Worm (Caenorhabditis elegans): ENCODE measurements around the gene cgt-1.
"Not testable (repeated sequence)": the region's sequence is repeated elsewhere in the genome, so short reads cannot be mapped to it uniquely, and the experiment has no call there.

cgt-1 gene

DNA sequence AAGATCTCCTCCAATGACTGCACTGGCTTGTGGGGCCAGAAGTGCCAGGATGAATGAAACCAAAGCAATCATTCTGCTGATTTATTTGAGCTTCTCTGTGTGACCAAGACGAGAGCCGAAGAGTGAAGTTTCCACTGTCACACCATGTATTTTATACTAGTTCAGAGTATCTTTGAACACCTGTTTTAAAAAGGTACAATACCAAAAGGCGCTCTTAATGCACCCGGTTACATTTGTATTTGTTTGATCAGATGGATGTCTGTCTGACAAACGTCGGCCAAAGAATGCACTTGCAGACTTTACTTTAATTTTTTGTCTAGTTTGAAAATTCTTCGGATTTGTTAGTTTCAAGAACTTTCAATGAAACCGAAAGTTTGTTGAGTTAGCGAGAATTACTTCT, 31.6 kb upstream of the cgt-1 start, which contains the start of gene F35E8.10:
Gene F35E8.10, minus strand, starts transcription at position 101 of the 400 bp plus-strand sequence.
- TF ChIP-seq ama-1 (optimal IDR thresholded peaks at IDR 0.05) (no peak), hmbx-1 (tag; optimal IDR thresholded peaks at IDR 0.05) (no peak), tbx-11 (GFP tag; IDR thresholded peaks at IDR 0.05) (no peak), hmg-4 (GFP tag; optimal IDR thresholded peaks at IDR 0.05) (no peak), ets-7 (tag; optimal IDR thresholded peaks at IDR 0.05) (no peak), hnd-1 (tag; optimal IDR thresholded peaks at IDR 0.05) (no peak), tra-4 (tag; optimal IDR thresholded peaks at IDR 0.05) (no peak), B0310.2 (tag; optimal IDR thresholded peaks at IDR 0.05) (no peak), aly-1 (tag; optimal IDR thresholded peaks at IDR 0.05) (no peak), pes-1 (GFP tag; IDR thresholded peaks at IDR 0.05) (no peak), tbx-37 (GFP tag; conservative IDR thresholded peaks at IDR 0.05) (no peak), scrt-1 (GFP tag; IDR thresholded peaks at IDR 0.05) (no peak), flt-1 (GFP tag; IDR thresholded peaks at IDR 0.05) (no peak), sea-1 (GFP tag; conservative IDR thresholded peaks at IDR 0.05) (no peak), ceh-13 (GFP tag; optimal IDR thresholded peaks at IDR 0.05) (no peak), F13C5.2 (tag; optimal IDR thresholded peaks at IDR 0.05) (no peak), ceh-36 (tag; optimal IDR thresholded peaks at IDR 0.05) (no peak)

DNA sequence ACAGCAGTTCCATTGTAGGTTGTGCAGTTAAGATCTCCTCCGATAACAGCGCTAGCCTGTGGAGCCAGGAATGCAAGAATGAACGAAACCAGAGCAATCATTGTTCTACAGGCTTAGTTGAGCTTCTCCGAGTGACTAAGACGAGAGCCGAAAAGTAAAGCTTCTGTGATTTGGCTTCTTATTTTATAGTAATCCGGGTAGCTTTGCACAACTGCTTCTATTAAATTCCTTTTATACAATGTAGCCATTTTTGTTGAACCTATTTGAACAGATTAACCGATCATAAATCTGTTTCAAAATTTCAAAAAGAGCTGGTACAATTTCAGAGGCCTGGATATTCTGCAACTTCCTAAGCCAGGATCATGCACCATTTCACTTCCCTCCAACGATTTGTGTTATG, 28.8 kb upstream of the cgt-1 start, which contains the start of gene F35E8.9:
Gene F35E8.9, minus strand, starts transcription at position 101 of the 400 bp plus-strand sequence.
- no peak for TF ChIP-seq pes-1 (GFP tag; IDR thresholded peaks at IDR 0.05)

DNA sequence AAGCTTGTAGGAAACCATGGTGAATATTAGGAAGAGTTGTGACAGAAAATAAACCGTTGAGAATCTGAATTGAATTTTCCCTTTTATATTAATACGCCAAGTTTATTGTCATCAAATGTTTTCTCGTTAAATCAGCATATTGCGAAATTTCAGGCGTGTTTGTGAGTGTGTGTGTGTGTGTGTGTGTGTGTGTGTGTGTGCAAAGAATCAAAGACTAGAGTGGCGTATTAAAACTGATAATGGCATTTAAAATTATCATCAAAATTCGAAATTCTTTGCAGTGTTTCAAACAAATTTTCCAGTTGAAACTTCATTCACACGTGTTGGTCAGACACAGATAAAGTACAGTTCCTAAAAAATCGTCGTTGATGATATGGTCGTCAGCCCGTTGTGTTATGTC, 27.3 kb upstream of the cgt-1 start, which contains the start of gene gst-38:
Gene gst-38, minus strand, starts transcription at position 152 of the 400 bp plus-strand sequence.
- TF ChIP-seq aly-1 (tag; optimal IDR thresholded peaks at IDR 0.05), result no peak
- no peak for TF ChIP-seq tra-4 (tag; optimal IDR thresholded peaks at IDR 0.05)
- TF ChIP-seq tbx-11 (GFP tag; IDR thresholded peaks at IDR 0.05), result no peak
- no peak for TF ChIP-seq B0310.2 (tag; optimal IDR thresholded peaks at IDR 0.05)
- no peak for TF ChIP-seq scrt-1 (GFP tag; IDR thresholded peaks at IDR 0.05)

DNA sequence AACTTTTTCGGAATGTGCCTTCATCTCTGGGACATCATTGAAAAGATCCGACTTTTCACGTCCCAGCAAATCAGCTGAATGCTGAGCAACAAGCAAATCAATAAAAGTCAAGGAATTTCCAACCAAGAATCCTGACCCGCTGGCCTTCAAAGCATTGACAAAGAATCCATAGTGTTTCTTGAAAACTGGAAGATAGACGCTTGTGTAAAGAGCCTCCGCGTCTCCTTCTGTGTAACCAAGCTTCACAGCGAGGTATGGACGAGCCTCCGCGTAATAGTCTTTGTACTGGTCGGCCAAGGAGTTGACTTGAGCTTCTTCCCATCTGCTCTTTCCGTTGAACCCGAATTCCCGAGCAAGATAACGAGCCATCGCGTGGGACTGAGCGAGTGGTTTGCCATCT, 26.7 kb upstream of the cgt-1 start:
- TF ChIP-seq B0310.2 (tag; optimal IDR thresholded peaks at IDR 0.05), result no peak
- TF ChIP-seq tbx-37 (GFP tag; conservative IDR thresholded peaks at IDR 0.05), result no peak
- TF ChIP-seq sea-1 (GFP tag; conservative IDR thresholded peaks at IDR 0.05), result no peak
- no peak for TF ChIP-seq tra-4 (tag; optimal IDR thresholded peaks at IDR 0.05)
- TF ChIP-seq hmg-4 (GFP tag; optimal IDR thresholded peaks at IDR 0.05), result no peak
- no peak for TF ChIP-seq ceh-13 (GFP tag; optimal IDR thresholded peaks at IDR 0.05)

DNA sequence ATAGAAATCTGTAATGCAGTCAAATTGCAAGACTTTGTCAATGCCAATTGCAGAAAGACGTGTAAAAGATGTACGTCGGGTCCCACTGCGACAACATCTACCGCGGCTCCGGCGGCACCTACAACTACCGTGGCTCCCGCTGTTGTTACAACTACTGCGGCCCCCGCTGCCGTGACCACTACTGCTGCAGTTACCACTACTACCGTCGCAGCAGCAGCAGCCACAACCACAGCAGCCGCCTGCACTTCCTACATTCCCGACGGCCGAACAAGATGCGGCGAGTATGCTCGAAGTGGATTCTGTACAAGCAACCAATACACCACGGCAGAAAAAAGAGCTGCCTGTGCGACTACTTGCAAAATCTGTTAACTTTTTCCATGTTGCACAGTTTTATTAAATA, 26.1 kb upstream of the cgt-1 start:
- TF ChIP-seq ceh-13 (GFP tag; optimal IDR thresholded peaks at IDR 0.05) (no peak), B0310.2 (tag; optimal IDR thresholded peaks at IDR 0.05) (no peak), F13C5.2 (tag; optimal IDR thresholded peaks at IDR 0.05) (no peak), pes-1 (GFP tag; IDR thresholded peaks at IDR 0.05) (no peak), ama-1 (optimal IDR thresholded peaks at IDR 0.05) (no peak), hmg-4 (GFP tag; optimal IDR thresholded peaks at IDR 0.05) (no peak), flt-1 (GFP tag; IDR thresholded peaks at IDR 0.05) (no peak), hmbx-1 (tag; optimal IDR thresholded peaks at IDR 0.05) (no peak), tbx-37 (GFP tag; conservative IDR thresholded peaks at IDR 0.05) (no peak), sea-1 (GFP tag; conservative IDR thresholded peaks at IDR 0.05) (no peak), tra-4 (tag; optimal IDR thresholded peaks at IDR 0.05) (no peak), hnd-1 (tag; optimal IDR thresholded peaks at IDR 0.05) (no peak), scrt-1 (GFP tag; IDR thresholded peaks at IDR 0.05) (no peak), ets-7 (tag; optimal IDR thresholded peaks at IDR 0.05) (no peak), ceh-36 (tag; optimal IDR thresholded peaks at IDR 0.05) (no peak)

DNA sequence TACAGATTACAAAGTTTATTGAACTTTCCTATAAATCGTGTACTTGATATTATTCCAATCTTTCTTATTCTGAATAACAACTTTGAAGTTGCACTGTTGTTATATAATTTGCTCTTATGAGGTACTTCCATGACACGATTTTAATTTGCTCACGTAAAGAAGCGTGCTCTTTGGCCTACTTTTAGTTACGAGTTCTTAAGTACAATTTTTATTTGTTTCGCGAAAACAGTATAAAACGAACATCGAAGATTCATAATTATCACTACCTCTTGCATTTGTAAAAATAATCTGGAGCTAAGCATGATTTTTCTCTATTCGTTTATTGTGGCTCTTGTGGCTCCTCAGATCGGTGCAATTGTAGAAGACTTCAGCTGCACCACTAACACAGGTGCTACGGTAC, 25.1 kb upstream of the cgt-1 start, which contains the start of gene F35E8.7:
Gene F35E8.7, plus strand, starts transcription at position 301 of the 400 bp plus-strand sequence.
- TF ChIP-seq hmbx-1 (tag; optimal IDR thresholded peaks at IDR 0.05) (no peak), pes-1 (GFP tag; IDR thresholded peaks at IDR 0.05) (no peak), tra-4 (tag; optimal IDR thresholded peaks at IDR 0.05) (no peak), F13C5.2 (tag; optimal IDR thresholded peaks at IDR 0.05) (no peak), tbx-11 (GFP tag; IDR thresholded peaks at IDR 0.05) (no peak), ets-7 (tag; optimal IDR thresholded peaks at IDR 0.05) (no peak), hmg-4 (GFP tag; optimal IDR thresholded peaks at IDR 0.05) (no peak), ama-1 (optimal IDR thresholded peaks at IDR 0.05) (no peak), aly-1 (tag; optimal IDR thresholded peaks at IDR 0.05) (no peak), sea-1 (GFP tag; conservative IDR thresholded peaks at IDR 0.05) (no peak), tbx-37 (GFP tag; conservative IDR thresholded peaks at IDR 0.05) (no peak), flt-1 (GFP tag; IDR thresholded peaks at IDR 0.05) (no peak), B0310.2 (tag; optimal IDR thresholded peaks at IDR 0.05) (no peak)

DNA sequence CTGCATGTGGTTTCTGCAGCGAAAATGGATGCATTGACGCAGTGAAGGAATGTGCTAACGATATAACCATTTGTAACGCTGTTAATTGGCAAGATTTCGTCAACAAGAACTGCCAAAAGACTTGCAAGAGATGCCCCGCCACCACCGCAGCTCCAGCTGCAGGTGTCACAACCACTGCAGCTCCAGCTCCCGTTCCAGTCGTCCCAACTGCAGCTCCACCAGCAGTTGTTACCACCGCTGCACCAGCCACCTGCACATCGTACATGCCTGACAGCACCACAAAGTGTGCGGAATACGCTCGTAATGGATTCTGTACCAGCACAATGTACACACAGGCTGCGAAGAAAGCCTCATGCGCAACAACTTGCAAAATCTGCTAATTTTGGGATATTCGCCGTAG, 24.0 kb upstream of the cgt-1 start:
- TF ChIP-seq ets-7 (tag; optimal IDR thresholded peaks at IDR 0.05) (no peak), hnd-1 (tag; optimal IDR thresholded peaks at IDR 0.05) (no peak)

DNA sequence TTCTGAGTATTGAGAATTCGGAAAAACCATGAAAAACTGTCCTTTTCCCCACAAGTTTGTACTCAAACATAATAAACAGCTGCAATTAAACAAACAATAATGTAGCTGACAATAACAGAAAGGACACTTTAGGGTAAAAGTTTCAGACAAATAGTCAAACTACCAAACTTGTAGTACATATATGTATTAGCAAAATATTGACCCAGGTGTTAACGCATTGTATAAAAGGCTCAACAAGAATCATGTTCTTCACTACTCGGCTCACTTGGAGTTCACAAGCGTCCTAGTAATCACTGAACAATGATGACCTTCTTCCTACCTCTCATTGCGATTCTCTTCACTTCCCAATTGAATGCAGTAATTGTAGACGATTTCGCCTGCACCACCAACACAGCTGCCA, 23.2 kb upstream of the cgt-1 start, which contains the start of gene F35E8.6:
Gene F35E8.6, plus strand, starts transcription at position 301 of the 400 bp plus-strand sequence.
- no peak for TF ChIP-seq hmbx-1 (tag; optimal IDR thresholded peaks at IDR 0.05)
- TF ChIP-seq aly-1 (tag; optimal IDR thresholded peaks at IDR 0.05), result no peak
- no peak for TF ChIP-seq hnd-1 (tag; optimal IDR thresholded peaks at IDR 0.05)
- no peak for TF ChIP-seq tra-4 (tag; optimal IDR thresholded peaks at IDR 0.05)
- no peak for TF ChIP-seq ama-1 (optimal IDR thresholded peaks at IDR 0.05)
- TF ChIP-seq scrt-1 (GFP tag; IDR thresholded peaks at IDR 0.05), result no peak
- TF ChIP-seq B0310.2 (tag; optimal IDR thresholded peaks at IDR 0.05), result no peak
- no peak for TF ChIP-seq F13C5.2 (tag; optimal IDR thresholded peaks at IDR 0.05)

DNA sequence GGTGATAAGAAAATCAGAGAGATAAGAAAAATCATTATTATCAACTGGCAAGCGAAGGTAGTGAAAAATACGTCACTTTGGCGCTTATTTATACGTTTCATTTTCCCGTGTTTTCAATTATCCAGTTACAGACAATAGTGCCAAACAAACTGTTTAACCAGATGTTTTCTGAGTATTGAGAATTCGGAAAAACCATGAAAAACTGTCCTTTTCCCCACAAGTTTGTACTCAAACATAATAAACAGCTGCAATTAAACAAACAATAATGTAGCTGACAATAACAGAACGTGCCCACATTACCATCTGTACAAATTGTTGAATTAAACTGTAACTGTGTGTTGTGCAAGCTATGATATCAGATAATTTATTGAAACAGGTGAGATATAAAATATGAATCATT, 16.9 kb upstream of the cgt-1 start, which contains the start of the genes F35E8.1 and F35E8.2:
Gene F35E8.1, minus strand, starts transcription at position 101 of the 400 bp plus-strand sequence.
Gene F35E8.2, plus strand, starts transcription at position 132 of the 400 bp plus-strand sequence.
- TF ChIP-seq ets-7, aly-1, F13C5.2 (tag; optimal IDR thresholded peaks at IDR 0.05): not testable (repeated sequence)

Data from whole organism, early embryonic.